Worm (Caenorhabditis elegans) whole organism, early embryonic: Measurements from ENCODE around the gene F22E5.8.
A peak's percentile ranks its signal among the peaks of the same experiment; 100 is the strongest.
"Not testable (repeated sequence)": the region's sequence is repeated elsewhere in the genome, so short reads cannot be mapped to it uniquely, and the experiment has no call there.

Source experiments
- B0310.2 ChIP-seq: sonication (generic microtip); optimal IDR thresholded peaks from 2 replicates; lab custom pipeline; 2016; ENCODE audit warnings: mild to moderate bottlenecking, missing genetic modification characterization, missing compliant biosample characterization
- F13C5.2 ChIP-seq: sonication (generic microtip); optimal IDR thresholded peaks from 2 replicates; lab custom pipeline; 2017; ENCODE audit warnings: mild to moderate bottlenecking, missing genetic modification characterization, inconsistent platforms, missing compliant biosample characterization
- aly-1 ChIP-seq: sonication (generic microtip); optimal IDR thresholded peaks from 2 replicates; lab custom pipeline; 2016; ENCODE audit warnings: missing genetic modification characterization, missing compliant biosample characterization
- ama-1 ChIP-seq: fragments of 150-350 bp; optimal IDR thresholded peaks from 2 replicates; lab custom pipeline; 2014
- ceh-13 ChIP-seq: fragments of 200-800 bp; sonication (Bioruptor generic); optimal IDR thresholded peaks from 2 replicates; lab custom pipeline; 2018; ENCODE audit warnings: mild to moderate bottlenecking, missing genetic modification characterization, missing compliant biosample characterization
- ceh-36 ChIP-seq: sonication (generic microtip); optimal IDR thresholded peaks from 2 replicates; lab custom pipeline; 2016; ENCODE audit warnings: missing genetic modification characterization, inconsistent platforms, missing compliant biosample characterization
- ets-7 ChIP-seq: sonication (generic microtip); optimal IDR thresholded peaks from 2 replicates; lab custom pipeline; 2016; ENCODE audit warnings: missing genotype, missing genetic modification characterization, missing compliant biosample characterization
- flt-1 ChIP-seq: fragments of 200-800 bp; sonication (Bioruptor generic); IDR thresholded peaks from 2 replicates; pipeline ENCODE4 v1.3.6; 2022; ENCODE audit warnings: missing genetic modification characterization, missing compliant biosample characterization
- hmbx-1 ChIP-seq: sonication (generic microtip); optimal IDR thresholded peaks from 2 replicates; lab custom pipeline; 2016; ENCODE audit warnings: mild to moderate bottlenecking, missing genetic modification characterization, missing compliant biosample characterization
- hmg-4 ChIP-seq: fragments of 200-800 bp; sonication (Bioruptor generic); optimal IDR thresholded peaks from 2 replicates; lab custom pipeline; 2018; ENCODE audit warnings: mild to moderate bottlenecking, missing genetic modification characterization, missing compliant biosample characterization
- hnd-1 ChIP-seq: sonication (generic microtip); optimal IDR thresholded peaks from 2 replicates; lab custom pipeline; 2016; ENCODE audit warnings: missing genetic modification characterization, missing compliant biosample characterization
- pes-1 ChIP-seq: fragments of 200-800 bp; sonication (Bioruptor generic); IDR thresholded peaks from 2 replicates; pipeline ENCODE4 v1.3.6; 2022; ENCODE audit warnings: missing genetic modification reagents, missing genetic modification characterization, missing compliant biosample characterization
- scrt-1 ChIP-seq: fragments of 200-800 bp; sonication (Bioruptor generic); IDR thresholded peaks from 2 replicates; pipeline ENCODE4 v1.3.6; 2022; ENCODE audit warnings: missing genetic modification characterization, missing compliant biosample characterization
- sea-1 ChIP-seq: fragments of 200-800 bp; sonication (Bioruptor generic); conservative IDR thresholded peaks from 2 replicates; pipeline ENCODE4 v1.3.6; 2022; ENCODE audit warnings: missing genetic modification characterization, missing compliant biosample characterization
- tbx-11 ChIP-seq: fragments of 200-800 bp; sonication (Bioruptor generic); IDR thresholded peaks from 2 replicates; pipeline ENCODE4 v1.3.6; 2022; ENCODE audit warnings: missing genetic modification characterization, missing compliant biosample characterization
- tbx-37 ChIP-seq: fragments of 200-800 bp; sonication (Bioruptor generic); conservative IDR thresholded peaks from 2 replicates; pipeline ENCODE4 v1.3.6; 2022; ENCODE audit warnings: missing genetic modification reagents, missing genetic modification characterization, missing compliant biosample characterization
- tra-4 ChIP-seq: sonication (generic microtip); optimal IDR thresholded peaks from 2 replicates; lab custom pipeline; 2017; ENCODE audit warnings: missing genetic modification characterization, missing compliant biosample characterization

The F22E5.8 gene

DNA sequence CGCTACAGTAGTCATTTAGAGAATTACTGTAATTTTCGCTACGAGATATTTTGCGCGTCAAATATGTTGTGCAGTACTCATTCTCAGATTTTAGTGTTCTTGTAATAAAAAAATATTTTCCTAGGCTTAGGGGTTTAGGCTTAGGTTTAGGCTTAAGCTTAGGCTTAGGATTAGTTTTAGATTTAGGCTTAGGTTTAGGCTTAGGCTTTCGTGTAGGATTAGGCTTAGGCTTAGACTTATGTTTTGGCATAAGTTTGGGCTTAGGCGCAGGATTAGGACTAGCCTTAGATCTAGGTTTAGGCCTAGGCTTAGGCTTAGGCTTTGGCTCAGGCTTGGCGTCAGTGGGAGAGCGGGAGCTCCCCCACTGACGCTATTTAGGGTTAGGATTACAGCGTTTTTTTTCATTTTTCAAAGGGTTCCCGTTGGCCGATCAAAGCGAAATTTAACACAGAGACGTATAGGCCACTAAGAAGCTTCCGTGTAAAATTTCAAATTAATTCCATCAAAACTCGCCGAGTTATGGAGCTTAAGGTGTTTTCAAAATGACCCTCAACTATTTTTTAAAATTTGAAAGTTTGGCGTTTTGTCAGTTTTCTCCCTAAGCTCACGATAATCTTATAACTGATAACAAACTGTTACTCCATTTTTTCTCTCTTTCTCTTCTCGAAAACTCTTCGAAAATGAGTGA, at the start of gene F22E5.8:
F22E5.8 (plus strand) TSS at position 638 of the 688 bp plus-strand sequence.
- TF ChIP-seq pes-1 (GFP tag; lab: Robert Waterston, UW) (0 out of 2 replicates have a peak, but pooled peaks have one; percentile 10), ceh-36 (tag; lab: Kevin White, UChicago) (peak; percentile 58)

DNA sequence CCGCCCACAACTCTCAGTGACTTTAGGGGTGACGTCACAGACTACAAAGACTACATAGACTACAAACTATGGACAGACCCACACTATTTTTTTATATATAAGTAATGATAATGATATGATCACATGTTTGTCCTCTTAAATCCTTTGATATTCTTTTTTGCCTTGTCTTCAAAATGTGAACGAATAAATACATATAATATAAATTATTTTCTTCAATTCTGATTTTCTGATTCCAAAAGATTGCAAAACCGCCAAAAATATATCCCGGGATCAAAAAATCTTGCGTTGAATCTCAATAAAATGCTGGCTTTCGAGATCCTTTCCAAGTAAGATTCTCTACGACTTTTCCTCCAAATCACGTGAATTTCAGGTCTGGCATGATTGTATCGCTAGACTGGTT, 39.7 kb upstream of the F22E5.8 start, which contains the start of gene F33H12.1:
F33H12.1 (plus strand) TSS at position 301 of the 400 bp plus-strand sequence.
- not testable (repeated sequence) for TF ChIP-seq tbx-37 (GFP tag; lab: Robert Waterston, UW); hmbx-1 (tag; lab: Kevin White, UChicago); F13C5.2 (tag; lab: Kevin White, UChicago)

DNA sequence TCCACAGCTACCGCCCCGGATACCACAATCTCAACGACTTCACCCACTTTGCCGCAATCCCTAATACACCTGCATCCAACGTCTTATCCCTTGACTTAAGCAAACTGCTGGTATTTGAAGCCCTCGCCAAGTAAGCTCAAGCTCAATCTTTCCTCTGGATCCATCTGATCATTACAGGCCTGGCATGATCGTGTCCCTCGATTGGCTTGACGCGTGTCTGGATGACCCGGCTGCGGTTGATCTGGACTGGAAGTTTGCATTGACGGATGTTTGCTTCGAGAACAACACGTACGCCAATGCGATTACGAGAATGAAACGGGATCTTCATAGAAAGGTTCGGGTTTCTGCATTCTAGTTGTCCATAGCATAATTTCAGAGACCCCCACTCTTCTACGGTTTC, 38.9 kb upstream of the F22E5.8 start:
- TF ChIP-seq sea-1 (no peak), aly-1 (tag; lab: Kevin White, UChicago) (no peak), ceh-36 (tag; lab: Kevin White, UChicago) (no peak), scrt-1 (GFP tag; lab: Robert Waterston, UW) (no peak), hnd-1 (tag; lab: Kevin White, UChicago) (no peak), ama-1 (no peak), pes-1 (GFP tag; lab: Robert Waterston, UW) (no peak), ceh-13 (no peak), tra-4 (no peak), tbx-11 (GFP tag; lab: Robert Waterston, UW) (no peak), F13C5.2 (tag; lab: Kevin White, UChicago) (no peak)

DNA sequence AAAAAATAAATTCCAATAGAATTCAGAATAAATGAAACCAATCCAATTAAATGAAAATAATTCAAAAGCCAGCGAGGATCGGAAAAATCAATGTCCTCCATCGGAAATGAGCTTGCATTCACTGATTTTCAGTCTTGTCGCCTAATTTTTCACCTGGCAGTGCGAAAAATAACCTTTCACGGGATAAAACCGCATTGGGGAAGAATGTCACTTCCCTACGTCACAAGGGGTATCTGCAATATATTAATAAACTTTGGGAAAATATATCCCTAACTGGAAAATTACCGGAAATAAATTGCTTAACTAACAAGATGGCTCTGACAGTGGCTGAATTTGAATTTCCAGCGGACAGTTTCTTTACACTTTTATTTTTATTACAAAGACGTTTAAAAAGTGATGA, 34.5 kb upstream of the F22E5.8 start, which contains the start of gene sri-77:
sri-77 (minus strand) TSS at position 101 of the 400 bp plus-strand sequence.
- TF ChIP-seq flt-1 (GFP tag; lab: Robert Waterston, UW) (no peak), scrt-1 (GFP tag; lab: Robert Waterston, UW) (no peak)

DNA sequence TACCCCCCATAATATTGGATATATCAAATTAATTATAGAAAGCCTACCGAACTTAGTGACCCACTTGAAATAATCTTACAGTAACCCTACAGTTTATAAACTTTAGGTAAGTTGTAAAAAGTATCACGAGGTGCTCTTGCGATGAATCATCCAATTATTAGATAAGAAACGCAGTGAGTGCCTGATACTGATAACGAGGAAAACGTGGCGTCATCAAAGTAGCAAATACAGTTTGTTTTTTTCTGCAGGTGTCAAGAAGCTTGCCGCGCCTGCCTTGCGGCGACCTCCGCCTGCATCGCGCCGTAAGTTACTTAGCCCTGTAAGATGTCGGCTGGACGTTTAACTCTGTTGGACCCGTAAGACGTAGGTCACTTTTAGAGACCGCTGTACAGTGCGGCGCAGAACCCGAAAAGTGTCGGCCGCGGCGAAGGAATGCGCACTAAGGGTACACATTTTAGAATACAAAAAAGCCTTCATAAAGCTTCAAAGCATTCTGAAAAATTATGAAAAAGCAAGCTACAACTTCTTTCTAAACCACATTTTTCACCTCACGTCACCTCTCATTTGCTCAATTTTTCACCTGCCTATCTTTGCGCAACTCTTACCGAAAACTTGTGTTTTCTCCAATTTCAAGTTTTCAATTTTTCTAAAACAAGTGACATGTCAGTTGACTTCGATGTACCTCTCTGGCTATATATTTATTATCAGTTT, 29.5 kb upstream of the F22E5.8 start, which contains the start of gene sri-38:
sri-38 (plus strand) TSS at position 661 of the 711 bp plus-strand sequence.
- no peak for TF ChIP-seq ama-1
- TF ChIP-seq ets-7 (tag; lab: Kevin White, UChicago): no peak
- no peak for TF ChIP-seq scrt-1 (GFP tag; lab: Robert Waterston, UW)
- no peak for TF ChIP-seq tbx-11 (GFP tag; lab: Robert Waterston, UW)
- TF ChIP-seq B0310.2 (tag; lab: Kevin White, UChicago): no peak
- TF ChIP-seq hmg-4 (GFP tag; lab: Kevin White, UChicago): no peak
- TF ChIP-seq ceh-13: no peak
- TF ChIP-seq ceh-36 (tag; lab: Kevin White, UChicago): no peak
- TF ChIP-seq flt-1 (GFP tag; lab: Robert Waterston, UW): no peak
- no peak for TF ChIP-seq tra-4
- TF ChIP-seq tbx-37 (GFP tag; lab: Robert Waterston, UW): no peak
- no peak for TF ChIP-seq F13C5.2 (tag; lab: Kevin White, UChicago)
- TF ChIP-seq aly-1 (tag; lab: Kevin White, UChicago): no peak

DNA sequence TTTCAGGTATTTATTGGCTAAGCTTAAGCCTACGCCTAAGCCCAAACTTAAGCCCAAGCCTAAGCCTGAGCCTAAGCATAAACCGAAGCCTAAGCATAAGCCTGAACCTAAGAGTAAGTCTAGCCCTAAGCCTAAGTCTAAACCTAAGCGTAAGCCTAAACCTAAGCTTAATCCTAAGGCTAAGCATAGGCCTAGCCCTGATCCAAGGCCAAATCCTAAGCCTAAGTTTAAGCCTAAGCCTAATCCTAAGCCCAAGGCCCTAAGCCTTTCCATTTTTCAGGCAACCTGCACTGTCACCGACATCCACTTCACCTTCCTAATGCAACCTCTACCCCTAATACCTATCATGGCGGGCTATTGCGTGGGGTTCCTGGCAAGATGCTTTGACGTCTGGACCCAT, 28.8 kb upstream of the F22E5.8 start:
- TF ChIP-seq scrt-1 (GFP tag; lab: Robert Waterston, UW) (no peak), ets-7 (tag; lab: Kevin White, UChicago) (no peak), ceh-36 (tag; lab: Kevin White, UChicago) (peak; percentile 52)

DNA sequence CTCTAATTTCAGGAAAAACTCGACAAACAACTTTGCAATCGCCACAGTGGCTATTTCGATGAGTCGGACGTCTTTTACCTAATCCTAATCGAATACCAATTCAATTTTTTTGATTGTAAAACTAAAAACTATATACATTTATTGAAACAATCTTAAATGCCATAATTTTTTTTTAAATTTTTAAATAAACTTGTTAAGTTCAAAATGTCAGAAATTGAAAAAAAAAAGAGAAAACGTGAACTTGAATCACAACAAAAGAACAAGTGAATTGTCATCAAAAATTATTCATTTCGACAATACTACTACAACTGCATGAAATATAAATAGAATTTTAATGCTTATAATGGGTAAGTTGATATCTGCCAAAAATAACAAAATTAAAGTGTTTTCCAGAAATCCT, 27.6 kb upstream of the F22E5.8 start, which contains the start of gene D2062.13:
D2062.13 (plus strand) TSS at position 301 of the 400 bp plus-strand sequence.
- TF ChIP-seq hmbx-1 (tag; lab: Kevin White, UChicago); pes-1 (GFP tag; lab: Robert Waterston, UW); ama-1: not testable (repeated sequence)

DNA sequence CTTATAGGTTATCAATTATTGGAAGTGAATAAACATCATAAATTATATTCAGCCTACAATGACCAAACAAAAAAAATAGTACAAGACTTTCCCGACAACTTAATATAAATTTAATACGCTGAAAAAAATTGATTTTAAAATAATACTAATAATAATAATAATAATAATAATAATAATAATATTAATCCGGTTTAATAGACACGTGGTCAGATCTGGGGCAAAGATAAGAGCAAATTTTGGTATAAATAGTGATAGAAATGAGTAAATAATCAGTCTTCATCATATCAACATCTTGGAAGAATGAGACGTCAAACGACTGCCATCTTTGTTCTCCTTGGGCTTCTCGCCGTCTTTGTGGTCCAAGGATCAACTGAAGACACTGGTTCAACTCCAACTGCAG, 23.2 kb upstream of the F22E5.8 start, which contains the start of gene msrp-5:
msrp-5 (plus strand) TSS at position 301 of the 400 bp plus-strand sequence.
- not testable (repeated sequence) for TF ChIP-seq pes-1 (GFP tag; lab: Robert Waterston, UW); aly-1 (tag; lab: Kevin White, UChicago); tbx-37 (GFP tag; lab: Robert Waterston, UW)

DNA sequence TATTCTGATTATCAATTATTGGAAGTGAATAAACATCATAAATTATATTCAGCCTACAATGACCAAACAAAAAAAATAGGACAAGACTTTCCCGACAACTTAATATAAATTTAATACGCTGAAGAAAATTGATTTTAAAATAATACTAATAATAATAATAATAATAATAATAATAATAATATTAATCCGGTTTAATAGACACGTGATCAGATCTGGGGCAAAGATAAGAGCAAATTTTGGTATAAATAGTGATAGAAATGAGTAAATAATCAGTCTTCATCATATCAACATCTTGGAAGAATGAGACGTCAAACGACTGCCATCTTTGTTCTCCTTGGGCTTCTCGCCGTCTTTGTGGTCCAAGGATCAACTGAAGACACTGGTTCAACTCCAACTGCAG, 20.7 kb upstream of the F22E5.8 start, which contains the start of gene msrp-6:
msrp-6 (plus strand) TSS at position 301 of the 400 bp plus-strand sequence.
- not testable (repeated sequence) for TF ChIP-seq ceh-13; hmbx-1 (tag; lab: Kevin White, UChicago); tbx-37 (GFP tag; lab: Robert Waterston, UW)
